Worm (Caenorhabditis elegans) whole organism, L4 larva: Measurements from ENCODE around the gene aqp-2.
A peak's percentile ranks its signal among the peaks of the same experiment; 100 is the strongest.

Experiments
- F10B5.3 ChIP-seq: sonication (generic microtip); optimal IDR thresholded peaks from 2 replicates; lab custom pipeline; 2016; ENCODE audit warnings: mild to moderate bottlenecking, missing genetic modification characterization, missing compliant biosample characterization
- F26F4.8 ChIP-seq: fragments of 200-800 bp; sonication (Bioruptor generic); conservative IDR thresholded peaks from 2 replicates; pipeline ENCODE4 v1.3.6; 2022; ENCODE audit warnings: missing genetic modification characterization, missing compliant biosample characterization
- F49E8.2 ChIP-seq: sonication (generic microtip); optimal IDR thresholded peaks from 2 replicates; lab custom pipeline; 2016; ENCODE audit warnings: missing compliant biosample characterization, mild to moderate bottlenecking, missing genetic modification characterization, borderline replicate concordance
- R02D3.7 ChIP-seq: fragments of 150-350 bp; sonication (generic microtip); optimal IDR thresholded peaks from 3 replicates; lab custom pipeline; 2014; ENCODE audit warnings: missing biosample characterization, missing genetic modification characterization
- Y105C5A.15 ChIP-seq: fragments of 200-800 bp; sonication (Bioruptor generic); IDR thresholded peaks from 2 replicates; pipeline ENCODE4 v1.3.6; 2022; ENCODE audit warnings: missing genetic modification characterization, missing compliant biosample characterization
- aha-1 ChIP-seq: fragments of 150-350 bp; peaks from one replicate; lab custom pipeline; 2014; ENCODE audit warnings: missing biosample characterization, missing genetic modification characterization
- aly-2 ChIP-seq: sonication (generic microtip); optimal IDR thresholded peaks from 2 replicates; lab custom pipeline; 2018; ENCODE audit warnings: missing biosample characterization, missing genetic modification characterization
- ama-1 ChIP-seq: fragments of 150-350 bp; optimal IDR thresholded peaks from 2 replicates; lab custom pipeline; 2014; ENCODE audit warnings: inconsistent platforms, mixed read lengths
- arid-1 ChIP-seq: fragments of 200-800 bp; sonication (Bioruptor generic); conservative IDR thresholded peaks from 2 replicates; pipeline ENCODE4 v1.3.6; 2022; ENCODE audit warnings: missing genetic modification reagents, missing genetic modification characterization, missing compliant biosample characterization
- attf-4 ChIP-seq: sonication (generic microtip); optimal IDR thresholded peaks from 3 replicates; lab custom pipeline; 2017; ENCODE audit warnings: missing biosample characterization, missing genetic modification characterization
- ceh-20 ChIP-seq: fragments of 200-800 bp; sonication (Bioruptor generic); IDR thresholded peaks from 2 replicates; pipeline ENCODE4 v1.3.6; 2022; ENCODE audit warnings: missing genetic modification reagents, missing genetic modification characterization, missing compliant biosample characterization
- ceh-32 ChIP-seq: sonication (generic microtip); optimal IDR thresholded peaks from 2 replicates; lab custom pipeline; 2016; ENCODE audit warnings: mild to moderate bottlenecking, missing genetic modification characterization, missing compliant biosample characterization; ENCODE audit not compliant: poor library complexity
- ceh-82 ChIP-seq: sonication (generic microtip); optimal IDR thresholded peaks from 2 replicates; lab custom pipeline; 2017; ENCODE audit warnings: missing biosample characterization, missing genetic modification characterization
- ces-1 ChIP-seq: fragments of 150-350 bp; sonication (generic microtip); optimal IDR thresholded peaks from 4 replicates; lab custom pipeline; 2014; ENCODE audit warnings: missing biosample characterization, missing genetic modification reagents, missing genetic modification characterization
- dmd-8 ChIP-seq: fragments of 200-800 bp; sonication (Bioruptor generic); IDR thresholded peaks from 2 replicates; pipeline ENCODE4 v1.3.6; 2022; ENCODE audit warnings: missing genetic modification characterization, missing compliant biosample characterization
- dmd-9 ChIP-seq: fragments of 200-800 bp; sonication (Bioruptor generic); IDR thresholded peaks from 2 replicates; pipeline ENCODE4 v1.3.6; 2022; ENCODE audit warnings: missing genetic modification reagents, missing genetic modification characterization, missing compliant biosample characterization
- hlh-11 ChIP-seq: fragments of 200-800 bp; sonication (Bioruptor generic); optimal IDR thresholded peaks from 2 replicates; lab custom pipeline; 2018; ENCODE audit warnings: mild to moderate bottlenecking, missing genetic modification characterization, missing compliant biosample characterization
- hlh-30 ChIP-seq: sonication (generic microtip); optimal IDR thresholded peaks from 2 replicates; lab custom pipeline; 2017; ENCODE audit warnings: antibody characterized with exemption, mild to moderate bottlenecking, missing genetic modification characterization, missing compliant biosample characterization; ENCODE audit not compliant: insufficient read depth
- lin-38 ChIP-seq: fragments of 200-800 bp; sonication (Bioruptor generic); IDR thresholded peaks from 2 replicates; pipeline ENCODE4 v1.3.6; 2022; ENCODE audit warnings: missing genetic modification reagents, missing genetic modification characterization, missing compliant biosample characterization
- lsy-2 ChIP-seq, 2 experiments: fragments of 150-350 bp in 1 of 2; sonication (generic microtip) in 1 of 2; optimal IDR thresholded peaks; 2 replicates each; lab custom pipeline; 2014 to 2017; ENCODE audit warnings: missing biosample characterization in 2 of 2, missing genetic modification characterization in 2 of 2
- madf-9 ChIP-seq: fragments of 200-800 bp; sonication (Bioruptor generic); conservative IDR thresholded peaks from 2 replicates; pipeline ENCODE4 v1.3.6; 2022; ENCODE audit warnings: missing genetic modification reagents, missing genetic modification characterization, missing compliant biosample characterization
- mdl-1 ChIP-seq, 2 experiments: fragments of 150-350 bp in 1 of 2; sonication (generic microtip) in 1 of 2; optimal IDR thresholded peaks; 2 replicates each; lab custom pipeline; 2014 to 2017; ENCODE audit warnings: missing biosample characterization in 2 of 2, missing genetic modification characterization in 2 of 2
- mep-1 ChIP-seq: fragments of 150-350 bp; sonication (generic microtip); optimal IDR thresholded peaks from 3 replicates; lab custom pipeline; 2014; ENCODE audit warnings: missing biosample characterization, missing genetic modification characterization
- mes-2 ChIP-seq: sonication (generic microtip); optimal IDR thresholded peaks from 2 replicates; lab custom pipeline; 2016; ENCODE audit warnings: missing genotype, mild to moderate bottlenecking, missing genetic modification characterization, missing compliant biosample characterization; ENCODE audit not compliant: poor library complexity, severe bottlenecking
- mxl-2 ChIP-seq: fragments of 200-800 bp; sonication (Bioruptor generic); conservative IDR thresholded peaks from 2 replicates; pipeline ENCODE4 v1.3.6; 2022; ENCODE audit warnings: missing genetic modification reagents, missing genetic modification characterization, missing compliant biosample characterization
- mxl-3 ChIP-seq: fragments of 200-800 bp; sonication (Bioruptor generic); optimal IDR thresholded peaks from 2 replicates; lab custom pipeline; 2018; ENCODE audit warnings: mild to moderate bottlenecking, missing genetic modification characterization, missing compliant biosample characterization
- nhr-10 ChIP-seq: fragments of 150-350 bp; optimal IDR thresholded peaks from 2 replicates; lab custom pipeline; 2014; ENCODE audit warnings: missing biosample characterization, missing genetic modification characterization
- nhr-25 ChIP-seq: sonication (generic microtip); optimal IDR thresholded peaks from 2 replicates; lab custom pipeline; 2017; ENCODE audit warnings: missing genetic modification characterization, mild to moderate bottlenecking, missing compliant biosample characterization, antibody characterized with exemption, moderate library complexity, borderline replicate concordance; ENCODE audit not compliant: insufficient read depth
- nhr-28 ChIP-seq: fragments of 150-350 bp; optimal IDR thresholded peaks from 2 replicates; lab custom pipeline; 2014; ENCODE audit warnings: missing biosample characterization, missing genetic modification characterization
- nhr-48 ChIP-seq: sonication (generic microtip); optimal IDR thresholded peaks from 2 replicates; lab custom pipeline; 2016; ENCODE audit warnings: mild to moderate bottlenecking, missing genetic modification characterization, missing compliant biosample characterization
- nhr-6 ChIP-seq: fragments of 150-350 bp; optimal IDR thresholded peaks from 2 replicates; lab custom pipeline; 2014; ENCODE audit warnings: missing biosample characterization, missing genetic modification characterization
- php-3 ChIP-seq: fragments of 200-800 bp; sonication (Bioruptor generic); IDR thresholded peaks from 2 replicates; pipeline ENCODE4 v1.3.6; 2022; ENCODE audit warnings: missing genetic modification reagents, missing genetic modification characterization, missing compliant biosample characterization
- pqm-1 ChIP-seq: sonication (generic microtip); optimal IDR thresholded peaks from 2 replicates; lab custom pipeline; 2017; ENCODE audit warnings: missing biosample characterization, missing genetic modification characterization
- rbr-2 ChIP-seq: sonication (generic microtip); optimal IDR thresholded peaks from 2 replicates; lab custom pipeline; 2016; ENCODE audit warnings: missing genotype, missing genetic modification characterization, missing compliant biosample characterization
- sdz-12 ChIP-seq: fragments of 200-800 bp; sonication (Bioruptor generic); optimal IDR thresholded peaks from 2 replicates; lab custom pipeline; 2018; ENCODE audit warnings: mild to moderate bottlenecking, missing genetic modification characterization, missing compliant biosample characterization
- snpc-1.2 ChIP-seq: fragments of 200-800 bp; sonication (Bioruptor generic); IDR thresholded peaks from 2 replicates; pipeline ENCODE4 v1.3.6; 2022; ENCODE audit warnings: missing genetic modification reagents, missing genetic modification characterization, missing compliant biosample characterization
- spr-1 ChIP-seq: sonication (generic microtip); optimal IDR thresholded peaks from 2 replicates; lab custom pipeline; 2016; ENCODE audit warnings: mild to moderate bottlenecking, missing genetic modification characterization, missing compliant biosample characterization
- spr-3 ChIP-seq: fragments of 200-800 bp; sonication (Bioruptor generic); optimal IDR thresholded peaks from 2 replicates; lab custom pipeline; 2018; ENCODE audit warnings: mild to moderate bottlenecking, missing genetic modification characterization, missing compliant biosample characterization
- unc-62 ChIP-seq, 3 experiments: fragments of 150-350 bp in 1 of 3; sonication (generic microtip); optimal IDR thresholded peaks in 2 of 3; peaks in 1 of 3; 1 replicate in 1 of 3; 2 replicates in 2 of 3; lab custom pipeline; 2014 to 2017; ENCODE audit warnings: missing biosample characterization in 3 of 3, missing genetic modification characterization in 3 of 3, missing genetic modification reagents in 3 of 3, missing genotype in 1 of 3
- zfp-3 ChIP-seq: fragments of 200-800 bp; sonication (Bioruptor generic); conservative IDR thresholded peaks from 2 replicates; pipeline ENCODE4 v1.3.6; 2022; ENCODE audit warnings: missing genetic modification reagents, missing genetic modification characterization, missing compliant biosample characterization

aqp-2 gene

DNA sequence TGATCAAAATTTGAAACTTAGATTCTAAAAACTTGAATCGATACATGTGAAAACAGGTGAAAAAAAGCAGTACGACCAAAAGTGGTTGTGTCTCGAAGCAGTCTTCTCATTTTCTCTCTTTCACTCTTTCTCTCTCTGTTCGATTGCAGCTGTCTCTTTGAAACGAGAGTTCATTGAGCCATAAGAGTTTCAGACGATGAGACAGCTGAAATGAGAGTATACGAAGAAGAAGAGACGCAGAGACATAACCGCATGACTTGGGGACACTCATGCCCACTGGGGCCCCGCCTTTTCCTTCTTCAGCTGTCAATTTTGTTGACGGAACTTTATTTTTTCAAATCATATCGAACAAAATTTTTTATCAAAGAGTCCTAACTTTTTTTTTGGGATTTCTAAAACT lies 12.2 kb upstream of the aqp-2 start (continued):
- TF ChIP-seq dmd-8 (GFP tag; lab: Robert Waterston, UW) (no peak), zfp-3 (GFP tag; lab: Robert Waterston, UW) (peak; percentile 53; the same call in 1 of the 2 replicates), lsy-2 (tag; optimal IDR thresholded peaks at IDR 0.05; lab: Kevin White, UChicago) (peak; percentile 67 to 86), R02D3.7 (no peak), snpc-1.2 (GFP tag; lab: Robert Waterston, UW) (0 out of 2 replicates have a peak, but pooled peaks have one; percentile 42), rbr-2 (tag; lab: Kevin White, UChicago) (peak; percentile 77), hlh-11 (tag; lab: Kevin White, UChicago) (peak; percentile 99), mxl-2 (GFP tag; lab: Robert Waterston, UW) (no peak), nhr-28 (peak; percentile 80), hlh-30 (peak; percentile 99), nhr-10 (tag; lab: Kevin White, UChicago) (no peak), php-3 (peak; percentile 62; the same call in 1 of the 2 replicates), ces-1 (GFP tag; lab: Kevin White, UChicago) (no peak), aly-2 (tag; lab: Kevin White, UChicago) (no peak), Y105C5A.15 (GFP tag; lab: Robert Waterston, UW) (0 out of 2 replicates have a peak, but pooled peaks have one; percentile 57), nhr-25 (tag; lab: Kevin White, UChicago) (peak; percentile 76), F26F4.8 (GFP tag; lab: Robert Waterston, UW) (no peak), F49E8.2 (tag; lab: Kevin White, UChicago) (no peak), madf-9 (GFP tag; lab: Robert Waterston, UW) (0 out of 2 replicates have a peak, but pooled peaks have one; percentile 38), mes-2 (tag; lab: Kevin White, UChicago) (peak; percentile 82), mdl-1 (tag; optimal IDR thresholded peaks at IDR 0.05; lab: Kevin White, UChicago) (peak; percentile 50 to 91), pqm-1 (tag; lab: Kevin White, UChicago) (peak; percentile 2), ceh-82 (no peak), spr-1 (tag; lab: Kevin White, UChicago) (peak; percentile 65), ceh-20 (GFP tag; lab: Robert Waterston, UW) (peak; percentile 85; the same call in 1 of the 2 replicates), ama-1 (lab: Kevin White, UChicago) (peak; percentile 30), F10B5.3 (tag; lab: Kevin White, UChicago) (no peak), attf-4 (tag; lab: Kevin White, UChicago) (no peak), nhr-6 (tag; lab: Kevin White, UChicago) (peak; percentile 95), mxl-3 (peak; percentile 74), lin-38 (GFP tag; lab: Robert Waterston, UW) (peak; percentile 44; the same call in 1 of the 2 replicates), sdz-12 (GFP tag; lab: Kevin White, UChicago) (no peak)

- TF ChIP-seq aha-1 (tag; lab: Kevin White, UChicago) (peak; percentile 68), spr-3 (GFP tag; lab: Kevin White, UChicago) (no peak), dmd-9 (GFP tag; lab: Robert Waterston, UW) (no peak), mep-1 (tag; lab: Kevin White, UChicago) (no peak), ceh-32 (tag; lab: Kevin White, UChicago) (no peak)
Observed at ce11 chrII:9272942-9273341, 11.2 kb upstream of the aqp-2 start, which contains the start of gene C01G6.4. TSS of gene C01G6.4 (minus strand) at chrII:9273042.

DNA sequence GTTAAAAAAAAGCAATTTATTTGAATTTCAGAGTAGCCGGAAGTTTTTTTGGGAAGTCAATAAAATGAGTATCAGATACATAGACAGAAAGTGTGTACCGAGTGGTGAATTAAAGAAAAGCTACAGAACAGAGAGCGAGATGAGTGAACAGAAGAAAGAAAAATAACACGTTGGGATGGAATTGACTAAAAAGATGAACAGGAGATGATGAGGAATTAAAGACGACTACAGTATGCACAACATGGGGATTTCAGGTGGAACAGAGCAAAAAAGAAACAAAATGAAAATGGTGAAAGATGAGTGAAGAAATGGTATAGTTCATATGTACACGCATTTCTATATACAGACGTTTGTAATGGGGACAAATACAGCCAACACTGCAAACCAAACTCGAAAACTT lies 9.5 kb upstream of the aqp-2 start:
- TF ChIP-seq arid-1 (no peak), unc-62 (GFP tag; optimal IDR thresholded peaks at IDR 0.05 in 1 of 2; lab: Kevin White, UChicago) (peak in 1 of 2 experiments; percentile 92), unc-62 (tag; optimal IDR thresholded peaks at IDR 0.05; lab: Kevin White, UChicago) (no peak), Y105C5A.15 (GFP tag; lab: Robert Waterston, UW) (no peak), mes-2 (tag; lab: Kevin White, UChicago) (no peak), nhr-48 (tag; lab: Kevin White, UChicago) (no peak), attf-4 (tag; lab: Kevin White, UChicago) (no peak)
